Fruit fly (Drosophila melanogaster): ENCODE results near the gene 2mit.

Gene 2mit

dm6 chr3R:13091666-13092065 lies 63.8 kb downstream of the 2mit start (continued):
- TF ChIP-seq Meics (GFP tag; optimal IDR thresholded peaks at IDR 0.05) (peak; percentile 17), Med (GFP tag) (peak; percentile 56), Doc3 (GFP tag; IDR thresholded peaks at IDR 0.05; ENCODE audit: partially characterized antibody) (no peak), NfI (GFP tag; optimal IDR thresholded peaks at IDR 0.05) (no peak), CG18619 (GFP tag; optimal IDR thresholded peaks at IDR 0.05) (no peak), Atf6 (GFP tag; IDR thresholded peaks at IDR 0.05) (no peak), esg (GFP tag; conservative IDR thresholded peaks at IDR 0.05) (0 out of 2 replicates have a peak, but pooled peaks have one; percentile 15), Dp (GFP tag; optimal IDR thresholded peaks at IDR 0.05) (no peak), CG14014 (GFP tag; IDR thresholded peaks at IDR 0.05) (peak; percentile 13; the same call in 1 of the 2 replicates), E2f2 (GFP tag; IDR thresholded peaks at IDR 0.05) (no peak), HLH3B (GFP tag; IDR thresholded peaks at IDR 0.05) (no peak), Hr78 (GFP tag; optimal IDR thresholded peaks at IDR 0.05) (no peak), slou (GFP tag; optimal IDR thresholded peaks at IDR 0.05) (no peak), Dad (GFP tag; optimal IDR thresholded peaks at IDR 0.05) (no peak), CG9817 (tag; optimal IDR thresholded peaks at IDR 0.05) (no peak), btn (GFP tag; optimal IDR thresholded peaks at IDR 0.05) (no peak), CG13287 (GFP tag; IDR thresholded peaks at IDR 0.05; ENCODE audit: partially characterized antibody) (no peak), tgo (GFP tag; IDR thresholded peaks at IDR 0.05) (peak; percentile 25; the same call in 1 of the 3 replicates), CG3995 (GFP tag; optimal IDR thresholded peaks at IDR 0.05) (no peak), nmo (GFP tag; optimal IDR thresholded peaks at IDR 0.05) (no peak), Hr51 (GFP tag; optimal IDR thresholded peaks at IDR 0.05) (peak in 1 of 2 experiments; percentile 30), ap (GFP tag; IDR thresholded peaks at IDR 0.05) (no peak), Ada2b (GFP tag; IDR thresholded peaks at IDR 0.05) (peak; percentile 35; the same call in 1 of the 2 replicates), Sox100B (GFP tag; optimal IDR thresholded peaks at IDR 0.05) (no peak), CG8944 (GFP tag; optimal IDR thresholded peaks at IDR 0.05) (no peak), MESR4 (GFP tag; optimal IDR thresholded peaks at IDR 0.05) (no peak), D (optimal IDR thresholded peaks at IDR 0.05) (no peak), D (GFP tag; optimal IDR thresholded peaks at IDR 0.05) (no peak), gcm2 (GFP tag; optimal IDR thresholded peaks at IDR 0.05) (no peak)

dm6 chr3R:13088942-13089341 lies 66.5 kb downstream of the 2mit start, which contains the start of gene CG34308:
Gene CG34308, plus strand, starts transcription at chr3R:13089242.
- TF ChIP-seq ken (GFP tag; IDR thresholded peaks at IDR 0.05) (0 out of 3 replicates have a peak, but pooled peaks have one; percentile 26), CG6791 (GFP tag; IDR thresholded peaks at IDR 0.05; ENCODE audit: partially characterized antibody) (0 out of 3 replicates have a peak, but pooled peaks have one; percentile 8), CG1602 (GFP tag; optimal IDR thresholded peaks at IDR 0.05) (no peak)

- TF ChIP-seq E2f2 (GFP tag; IDR thresholded peaks at IDR 0.05) (peak; percentile 89), phol (tag; optimal IDR thresholded peaks at IDR 0.05) (peak; percentile 48), CG15073 (GFP tag; optimal IDR thresholded peaks at IDR 0.05) (no peak), bbx (GFP tag; IDR thresholded peaks at IDR 0.05; ENCODE audit: partially characterized antibody) (peak; percentile 70), CG14860 (GFP tag; IDR thresholded peaks at IDR 0.05; ENCODE audit: partially characterized antibody) (peak; percentile 58; the same call in 2 of the 3 replicates), odd (GFP tag; optimal IDR thresholded peaks at IDR 0.05) (no peak), CG14050 (GFP tag; IDR thresholded peaks at IDR 0.05) (no peak), ewg (GFP tag; optimal IDR thresholded peaks at IDR 0.05) (no peak), CG12942 (GFP tag; optimal IDR thresholded peaks at IDR 0.05) (no peak), grau (tag; optimal IDR thresholded peaks at IDR 0.05) (peak; percentile 3), H15 (GFP tag; IDR thresholded peaks at IDR 0.05) (no peak), sr (GFP tag; IDR thresholded peaks at IDR 0.05) (no peak), slp2 (GFP tag; optimal IDR thresholded peaks at IDR 0.05) (no peak), esg (GFP tag; conservative IDR thresholded peaks at IDR 0.05) (no peak), CG12391 (tag; optimal IDR thresholded peaks at IDR 0.05) (no peak), Mad (GFP tag; optimal IDR thresholded peaks at IDR 0.05) (no peak), CG33213 (GFP tag; optimal IDR thresholded peaks at IDR 0.05) (peak; percentile 27), CG8388 (GFP tag; optimal IDR thresholded peaks at IDR 0.05) (no peak), pnt (GFP tag; optimal IDR thresholded peaks at IDR 0.05) (no peak), Asciz (GFP tag; optimal IDR thresholded peaks at IDR 0.05) (no peak)
Observed at dm6 chr3R:13088395-13088794, 67.1 kb downstream of the 2mit start, which contains the start of gene timeout. Gene timeout, plus strand, starts transcription at chr3R:13088651.

Data from whole organism, embryonic.